Fruit fly (Drosophila melanogaster): Measurements from ENCODE around the gene CG32683.

The CG32683 gene

dm6 chrX:10484206-10485112 lies 29.8 kb upstream of the CG32683 start:
- TF ChIP-seq cic (GFP tag; optimal IDR thresholded peaks at IDR 0.05) (peak; percentile 33), Mnt (GFP tag; optimal IDR thresholded peaks at IDR 0.05) (peak; percentile 32), kay (GFP tag; ENCODE audit: borderline replicate concordance) (no peak), CG7045 (GFP tag; optimal IDR thresholded peaks at IDR 0.05) (no peak), CG11617 (GFP tag; optimal IDR thresholded peaks at IDR 0.05) (peak; percentile 15), CG7101 (tag; optimal IDR thresholded peaks at IDR 0.05) (peak; percentile 14)

dm6 chrX:10478443-10479368 lies 24.0 kb upstream of the CG32683 start, which contains the start of the genes CG2887 and PPP4R2r:
TSS of gene CG2887 (minus strand) at chrX:10478493.
TSS of gene PPP4R2r (plus strand) at chrX:10478838.
- no peak for TF ChIP-seq pad (GFP tag; optimal IDR thresholded peaks at IDR 0.05)
- TF ChIP-seq Crg-1 (GFP tag; optimal IDR thresholded peaks at IDR 0.05), result peak; percentile 13
- peak; percentile 25 for TF ChIP-seq cic (GFP tag; optimal IDR thresholded peaks at IDR 0.05)
- no peak for TF ChIP-seq CG1620 (GFP tag; optimal IDR thresholded peaks at IDR 0.05)
- TF ChIP-seq tj (GFP tag; optimal IDR thresholded peaks at IDR 0.05), result peak; percentile 87
- peak; percentile 41 for TF ChIP-seq CG7101 (tag; optimal IDR thresholded peaks at IDR 0.05)
- no peak for TF ChIP-seq CG7045 (GFP tag; optimal IDR thresholded peaks at IDR 0.05)
- TF ChIP-seq Mnt (GFP tag; optimal IDR thresholded peaks at IDR 0.05), result peak; percentile 38
- peak; percentile 78 for TF ChIP-seq bab1 (GFP tag; optimal IDR thresholded peaks at IDR 0.05)
- TF ChIP-seq CG5204 (GFP tag; optimal IDR thresholded peaks at IDR 0.05), result no peak
- TF ChIP-seq CG11617 (GFP tag; optimal IDR thresholded peaks at IDR 0.05), result peak; percentile 18
- TF ChIP-seq Clk (GFP tag; optimal IDR thresholded peaks at IDR 0.05), result no peak
- TF ChIP-seq CG14711 (tag; optimal IDR thresholded peaks at IDR 0.05), result peak; percentile 12
- TF ChIP-seq kay (GFP tag; ENCODE audit: borderline replicate concordance), result no peak
- no peak for TF ChIP-seq ovo (GFP tag; optimal IDR thresholded peaks at IDR 0.05)

dm6 chrX:10474625-10475024 lies 19.9 kb upstream of the CG32683 start, which contains the start of gene nocte:
TSS of gene nocte (minus strand) at chrX:10474675.
- no peak for TF ChIP-seq tj (GFP tag; optimal IDR thresholded peaks at IDR 0.05)
- TF ChIP-seq Hr96 (GFP tag; optimal IDR thresholded peaks at IDR 0.05), result no peak
- TF ChIP-seq CG12768 (GFP tag; optimal IDR thresholded peaks at IDR 0.05), result no peak
- TF ChIP-seq CG7101 (tag; optimal IDR thresholded peaks at IDR 0.05), result peak; percentile 4
- TF ChIP-seq CG1620 (GFP tag; optimal IDR thresholded peaks at IDR 0.05), result peak; percentile 67
- TF ChIP-seq Crg-1 (GFP tag; optimal IDR thresholded peaks at IDR 0.05), result peak; percentile 11
- peak; percentile 51 for TF ChIP-seq Mnt (GFP tag; optimal IDR thresholded peaks at IDR 0.05)
- peak; percentile 60 for TF ChIP-seq CG14711 (tag; optimal IDR thresholded peaks at IDR 0.05)
- TF ChIP-seq bab1 (GFP tag; optimal IDR thresholded peaks at IDR 0.05), result peak; percentile 50
- peak; percentile 6 for TF ChIP-seq ovo (GFP tag; optimal IDR thresholded peaks at IDR 0.05)
- peak; percentile 26 for TF ChIP-seq CG11617 (GFP tag; optimal IDR thresholded peaks at IDR 0.05)
- peak; percentile 26 for TF ChIP-seq toe (GFP tag; optimal IDR thresholded peaks at IDR 0.05)

dm6 chrX:10474213-10474540 lies 19.5 kb upstream of the CG32683 start:
- TF ChIP-seq CG5204 (GFP tag; optimal IDR thresholded peaks at IDR 0.05) (no peak), Mnt (GFP tag; optimal IDR thresholded peaks at IDR 0.05) (no peak), toe (GFP tag; optimal IDR thresholded peaks at IDR 0.05) (no peak), tj (GFP tag; optimal IDR thresholded peaks at IDR 0.05) (peak; percentile 67), CG1620 (GFP tag; optimal IDR thresholded peaks at IDR 0.05) (no peak), pad (GFP tag; optimal IDR thresholded peaks at IDR 0.05) (no peak)

dm6 chrX:10473510-10474212 lies 19.0 kb upstream of the CG32683 start, which contains the start of gene CG2889:
TSS of gene CG2889 (plus strand) at chrX:10473938.
- no peak for TF ChIP-seq CG7045 (GFP tag; optimal IDR thresholded peaks at IDR 0.05)
- TF ChIP-seq CG14711 (tag; optimal IDR thresholded peaks at IDR 0.05), result peak; percentile 39
- TF ChIP-seq toe (GFP tag; optimal IDR thresholded peaks at IDR 0.05), result no peak
- peak; percentile 2 for TF ChIP-seq ovo (GFP tag; optimal IDR thresholded peaks at IDR 0.05)
- TF ChIP-seq Clk (GFP tag; optimal IDR thresholded peaks at IDR 0.05), result no peak
- no peak for TF ChIP-seq Hr96 (GFP tag; optimal IDR thresholded peaks at IDR 0.05)
- no peak for TF ChIP-seq kay (GFP tag; ENCODE audit: borderline replicate concordance)
- TF ChIP-seq CG7101 (tag; optimal IDR thresholded peaks at IDR 0.05), result peak; percentile 47
- TF ChIP-seq tj (GFP tag; optimal IDR thresholded peaks at IDR 0.05), result peak; percentile 12
- no peak for TF ChIP-seq cic (GFP tag; optimal IDR thresholded peaks at IDR 0.05)
- peak; percentile 56 for TF ChIP-seq bab1 (GFP tag; optimal IDR thresholded peaks at IDR 0.05)
- no peak for TF ChIP-seq CG33017 (tag; optimal IDR thresholded peaks at IDR 0.05)
- no peak for TF ChIP-seq cnc (optimal IDR thresholded peaks at IDR 0.05)
- no peak for TF ChIP-seq CG12768 (GFP tag; optimal IDR thresholded peaks at IDR 0.05)
- no peak for TF ChIP-seq pad (GFP tag; optimal IDR thresholded peaks at IDR 0.05)
- peak; percentile 56 for TF ChIP-seq Mnt (GFP tag; optimal IDR thresholded peaks at IDR 0.05)
- peak; percentile 24 for TF ChIP-seq Crg-1 (GFP tag; optimal IDR thresholded peaks at IDR 0.05)
- peak; percentile 23 for TF ChIP-seq CG11617 (GFP tag; optimal IDR thresholded peaks at IDR 0.05)
- peak; percentile 65 for TF ChIP-seq CG1620 (GFP tag; optimal IDR thresholded peaks at IDR 0.05)
- TF ChIP-seq CG5204 (GFP tag; optimal IDR thresholded peaks at IDR 0.05), result no peak

Data from whole organism, adult.